Fruit fly (Drosophila melanogaster) whole organism, embryonic: Measurements from ENCODE around the gene wb.
A peak's percentile ranks its signal among the peaks of the same experiment; 100 is the strongest.

Source experiments
- Ada2b ChIP-seq: fragments of 200-800 bp; sonication (Bioruptor generic); IDR thresholded peaks from 2 replicates; pipeline ENCODE4 v1.3.6; 2022; ENCODE audit warnings: missing biosample characterization, missing genetic modification characterization
- Bdp1 ChIP-seq: fragments of 200-800 bp; sonication (Bioruptor generic); optimal IDR thresholded peaks from 3 replicates; lab custom pipeline; 2016; ENCODE audit warnings: missing biosample characterization, missing genetic modification characterization
- BtbVII ChIP-seq: fragments of 200-800 bp; sonication (Bioruptor generic); optimal IDR thresholded peaks from 3 replicates; lab custom pipeline; 2017; ENCODE audit warnings: missing biosample characterization, mild to moderate bottlenecking, missing genetic modification characterization
- CG10267 ChIP-seq: fragments of 200-800 bp; sonication (Bioruptor generic); optimal IDR thresholded peaks from 2 replicates; lab custom pipeline; 2018; ENCODE audit warnings: missing biosample characterization, mild to moderate bottlenecking, missing genetic modification characterization, moderate library complexity
- CG10565 ChIP-seq: fragments of 200-800 bp; sonication (Bioruptor generic); optimal IDR thresholded peaks from 3 replicates; lab custom pipeline; 2016; ENCODE audit warnings: missing biosample characterization, mild to moderate bottlenecking, missing genetic modification characterization
- CG11723 ChIP-seq: fragments of 200-800 bp; sonication (Bioruptor generic); optimal IDR thresholded peaks from 2 replicates; lab custom pipeline; 2017; ENCODE audit warnings: missing biosample characterization, mild to moderate bottlenecking, missing genetic modification characterization
- CG12071 ChIP-seq: fragments of 200-800 bp; sonication (Bioruptor generic); optimal IDR thresholded peaks from 3 replicates; lab custom pipeline; 2018; ENCODE audit warnings: missing biosample characterization, mild to moderate bottlenecking, missing genetic modification characterization
- CG12744 ChIP-seq: fragments of 200-800 bp; sonication (Bioruptor generic); optimal IDR thresholded peaks from 2 replicates; lab custom pipeline; 2016; ENCODE audit warnings: missing biosample characterization, missing genetic modification characterization
- CG17385 ChIP-seq: fragments of 200-800 bp; sonication (Bioruptor generic); optimal IDR thresholded peaks from 3 replicates; lab custom pipeline; 2018; ENCODE audit warnings: missing biosample characterization, mild to moderate bottlenecking, missing genetic modification characterization
- CG17802 ChIP-seq: fragments of 200-800 bp; sonication (Bioruptor generic); optimal IDR thresholded peaks from 2 replicates; lab custom pipeline; 2018; ENCODE audit warnings: missing biosample characterization, mild to moderate bottlenecking, missing genetic modification characterization, moderate library complexity
- CG1792 ChIP-seq: fragments of 200-800 bp; sonication (Bioruptor generic); optimal IDR thresholded peaks from 2 replicates; lab custom pipeline; 2016; ENCODE audit warnings: missing biosample characterization, missing genetic modification characterization
- CG18599 ChIP-seq: fragments of 200-800 bp; sonication (Bioruptor generic); optimal IDR thresholded peaks from 3 replicates; lab custom pipeline; 2017; ENCODE audit warnings: missing biosample characterization, missing genetic modification characterization, mild to moderate bottlenecking, moderate library complexity, missing genetic modification reagents
- CG2116 ChIP-seq: fragments of 200-800 bp; sonication (Bioruptor generic); optimal IDR thresholded peaks from 3 replicates; lab custom pipeline; 2018; ENCODE audit warnings: missing biosample characterization, mild to moderate bottlenecking, missing genetic modification characterization
- CG2120 ChIP-seq: fragments of 200-800 bp; sonication (Bioruptor generic); optimal IDR thresholded peaks from 3 replicates; lab custom pipeline; 2016; ENCODE audit warnings: missing biosample characterization, missing genetic modification characterization
- CG2678 ChIP-seq: fragments of 200-800 bp; sonication (Bioruptor generic); optimal IDR thresholded peaks from 3 replicates; lab custom pipeline; 2019; ENCODE audit warnings: missing biosample characterization, mild to moderate bottlenecking, missing genetic modification characterization, moderate library complexity
- CG31224 ChIP-seq: fragments of 200-800 bp; sonication (Bioruptor generic); IDR thresholded peaks from 2 replicates; pipeline ENCODE4 v1.3.6; 2022; ENCODE audit warnings: missing biosample characterization, missing genetic modification characterization
- CG31388 ChIP-seq: fragments of 200-800 bp; sonication (Bioruptor generic); optimal IDR thresholded peaks from 2 replicates; lab custom pipeline; 2016; ENCODE audit warnings: missing biosample characterization, missing genetic modification characterization
- CG32532 ChIP-seq: fragments of 200-800 bp; sonication (Bioruptor generic); IDR thresholded peaks from 2 replicates; pipeline ENCODE4 v1.3.6; 2022; ENCODE audit warnings: missing biosample characterization, missing genetic modification characterization
- CG3281 ChIP-seq: fragments of 200-800 bp; sonication (Bioruptor generic); optimal IDR thresholded peaks from 3 replicates; lab custom pipeline; 2017; ENCODE audit warnings: missing biosample characterization, mild to moderate bottlenecking, missing genetic modification characterization
- CG6683 ChIP-seq: fragments of 200-800 bp; sonication (Bioruptor generic); optimal IDR thresholded peaks from 2 replicates; lab custom pipeline; 2017; ENCODE audit warnings: missing biosample characterization, mild to moderate bottlenecking, missing genetic modification characterization, missing genetic modification reagents
- CG6689 ChIP-seq: fragments of 200-800 bp; sonication (Bioruptor generic); IDR thresholded peaks from 2 replicates; pipeline ENCODE4 v1.3.6; 2022; ENCODE audit warnings: missing biosample characterization, missing genetic modification characterization
- CG7745 ChIP-seq: fragments of 200-800 bp; sonication (Bioruptor generic); optimal IDR thresholded peaks from 2 replicates; lab custom pipeline; 2018; ENCODE audit warnings: missing biosample characterization, mild to moderate bottlenecking, missing genetic modification characterization, moderate library complexity
- CG8089 ChIP-seq: fragments of 200-800 bp; sonication (Bioruptor generic); optimal IDR thresholded peaks from 3 replicates; lab custom pipeline; 2016; ENCODE audit warnings: missing biosample characterization, missing genetic modification characterization
- CG8281 ChIP-seq: fragments of 200-800 bp; sonication (Bioruptor generic); optimal IDR thresholded peaks from 2 replicates; lab custom pipeline; 2018; ENCODE audit warnings: missing biosample characterization, mild to moderate bottlenecking, missing genetic modification characterization, moderate library complexity
- CG8388 ChIP-seq: fragments of 200-800 bp; sonication (Bioruptor generic); optimal IDR thresholded peaks from 2 replicates; lab custom pipeline; 2019; ENCODE audit warnings: missing biosample characterization, mild to moderate bottlenecking, missing genetic modification characterization, moderate library complexity
- Dref ChIP-seq: fragments of 200-800 bp; sonication (Bioruptor generic); IDR thresholded peaks from 2 replicates; pipeline ENCODE4 v1.3.6; 2022; ENCODE audit warnings: missing biosample characterization, missing genetic modification characterization
- Eip74EF ChIP-seq, 2 experiments: fragments of 200-800 bp in 1 of 2; fragments of >200 bp in 1 of 2; sonication (Bioruptor generic) in 1 of 2; optimal IDR thresholded peaks; 2 replicates each; lab custom pipeline; 2017 to 2019; ENCODE audit warnings: missing biosample characterization in 2 of 2, missing genetic modification characterization in 2 of 2, mild to moderate bottlenecking in 1 of 2, moderate library complexity in 1 of 2
- H2.0 ChIP-seq: fragments of 200-800 bp; sonication (Bioruptor generic); IDR thresholded peaks from 2 replicates; pipeline ENCODE4 v1.3.6; 2022; ENCODE audit warnings: missing biosample characterization, missing genetic modification characterization
- Hey ChIP-seq: fragments of 200-800 bp; sonication (Bioruptor generic); optimal IDR thresholded peaks from 3 replicates; lab custom pipeline; 2018; ENCODE audit warnings: missing biosample characterization, mild to moderate bottlenecking, missing genetic modification characterization
- Mad ChIP-seq: fragments of 200-800 bp; sonication (Bioruptor generic); optimal IDR thresholded peaks from 2 replicates; lab custom pipeline; 2016; ENCODE audit warnings: missing biosample characterization, missing genetic modification characterization
- Mes4 ChIP-seq: fragments of 200-800 bp; sonication (Bioruptor generic); optimal IDR thresholded peaks from 2 replicates; lab custom pipeline; 2016; ENCODE audit warnings: missing biosample characterization, missing genetic modification characterization
- Neu2 ChIP-seq: fragments of 200-800 bp; sonication (Bioruptor generic); optimal IDR thresholded peaks from 3 replicates; lab custom pipeline; 2016; ENCODE audit warnings: missing biosample characterization, missing genetic modification characterization, borderline replicate concordance
- Oli ChIP-seq: fragments of 200-800 bp; sonication (Bioruptor generic); optimal IDR thresholded peaks from 2 replicates; lab custom pipeline; 2018; ENCODE audit warnings: missing biosample characterization, mild to moderate bottlenecking, missing genetic modification characterization, moderate library complexity
- Sry-β ChIP-seq: fragments of 200-800 bp; sonication (Bioruptor generic); optimal IDR thresholded peaks from 2 replicates; lab custom pipeline; 2018; ENCODE audit warnings: missing biosample characterization, mild to moderate bottlenecking, missing genetic modification characterization, moderate library complexity
- Ssrp ChIP-seq: fragments of 200-800 bp; sonication (Bioruptor generic); optimal IDR thresholded peaks from 2 replicates; lab custom pipeline; 2018; ENCODE audit warnings: missing biosample characterization, mild to moderate bottlenecking, missing genetic modification characterization, moderate library complexity
- Vsx1 ChIP-seq: fragments of 200-800 bp; sonication (Bioruptor generic); optimal IDR thresholded peaks from 2 replicates; lab custom pipeline; 2017; ENCODE audit warnings: missing biosample characterization, mild to moderate bottlenecking, missing genetic modification characterization, missing genetic modification reagents
- Xbp1 ChIP-seq: fragments of 200-800 bp; sonication (Bioruptor generic); optimal IDR thresholded peaks from 3 replicates; lab custom pipeline; 2016; ENCODE audit warnings: missing biosample characterization, mild to moderate bottlenecking, missing genetic modification characterization
- ci ChIP-seq: fragments of 200-800 bp; sonication (Bioruptor generic); IDR thresholded peaks from 3 replicates; pipeline ENCODE4 v1.3.6; 2022; ENCODE audit warnings: missing biosample characterization, missing genetic modification characterization
- croc ChIP-seq: fragments of 200-800 bp; sonication (Bioruptor generic); conservative IDR thresholded peaks from 3 replicates; pipeline ENCODE4 v1.3.6; 2022; ENCODE audit warnings: missing biosample characterization, missing genetic modification characterization
- en ChIP-seq: fragments of 200-800 bp; sonication (Bioruptor generic); optimal IDR thresholded peaks from 2 replicates; lab custom pipeline; 2016; ENCODE audit warnings: missing biosample characterization, missing genetic modification characterization
- fd102C ChIP-seq: fragments of 200-800 bp; sonication (Bioruptor generic); optimal IDR thresholded peaks from 2 replicates; lab custom pipeline; 2018; ENCODE audit warnings: missing biosample characterization, mild to moderate bottlenecking, missing genetic modification characterization, moderate library complexity
- hth ChIP-seq: fragments of >200 bp; optimal IDR thresholded peaks from 2 replicates; lab custom pipeline; 2017; ENCODE audit warnings: inconsistent platforms
- luna ChIP-seq: fragments of 200-800 bp; sonication (Bioruptor generic); optimal IDR thresholded peaks from 2 replicates; lab custom pipeline; 2016; ENCODE audit warnings: missing biosample characterization, missing genetic modification characterization
- onecut ChIP-seq: fragments of 200-800 bp; sonication (Bioruptor generic); IDR thresholded peaks from 2 replicates; pipeline ENCODE4 v1.3.6; 2022; ENCODE audit warnings: missing biosample characterization, missing genetic modification characterization
- prd ChIP-seq, 3 experiments: fragments of >200 bp in 2 of 3; fragments of 200-800 bp in 1 of 3; sonication (Bioruptor generic) in 1 of 3; optimal IDR thresholded peaks in 2 of 3; IDR thresholded peaks in 1 of 3; 2 replicates in 2 of 3; 3 replicates in 1 of 3; pipeline versions ENCODE4 v1.3.6 to Lab custom; 2017 to 2022; ENCODE audit warnings: missing biosample characterization in 1 of 3, missing genetic modification characterization in 1 of 3
- seq ChIP-seq: fragments of 200-800 bp; sonication (Bioruptor generic); IDR thresholded peaks from 2 replicates; pipeline ENCODE4 v1.3.6; 2022; ENCODE audit warnings: missing biosample characterization, missing genetic modification characterization
- sisA ChIP-seq: fragments of 200-800 bp; sonication (Bioruptor generic); IDR thresholded peaks from 2 replicates; pipeline ENCODE4 v1.3.6; 2022; ENCODE audit warnings: missing biosample characterization, missing genetic modification characterization
- sna ChIP-seq: fragments of 200-800 bp; sonication (Bioruptor generic); IDR thresholded peaks from 2 replicates; pipeline ENCODE4 v1.3.6; 2022; ENCODE audit warnings: missing biosample characterization, missing genetic modification characterization; ENCODE audit not compliant: partially characterized antibody
- sug ChIP-seq: fragments of 200-800 bp; optimal IDR thresholded peaks from 2 replicates; lab custom pipeline; 2019; ENCODE audit warnings: missing biosample characterization, mild to moderate bottlenecking, missing genetic modification characterization, moderate library complexity
- zfh2 ChIP-seq: fragments of 200-800 bp; sonication (Bioruptor generic); optimal IDR thresholded peaks from 2 replicates; lab custom pipeline; 2016; ENCODE audit warnings: missing biosample characterization, missing genetic modification characterization

wb gene

dm6 chr2L:14245517-14245916 lies 17.3 kb upstream of the wb start (continued):
- TF ChIP-seq Ada2b (no peak), CG2678 (tag; lab: Kevin White, UChicago) (peak; percentile 32), Mes4 (no peak), CG2120 (GFP tag; lab: Kevin White, UChicago) (no peak), CG1792 (GFP tag; lab: Kevin White, UChicago) (no peak), Sry-β (no peak), CG3281 (no peak), CG6683 (GFP tag; lab: Kevin White, UChicago) (no peak), CG8089 (peak; percentile 5), CG17802 (no peak), CG10267 (tag; lab: Kevin White, UChicago) (peak; percentile 37), Eip74EF (GFP tag; optimal IDR thresholded peaks at IDR 0.05; lab: Kevin White, UChicago) (peak in 1 of 2 experiments; percentile 66), BtbVII (GFP tag; lab: Kevin White, UChicago) (no peak), Vsx1 (GFP tag; lab: Kevin White, UChicago) (peak; percentile 29), en (GFP tag; lab: Kevin White, UChicago) (no peak), Dref (GFP tag; lab: Robert Waterston, UW) (no peak), luna (GFP tag; lab: Kevin White, UChicago) (no peak), CG18599 (no peak), Hey (no peak), onecut (peak; percentile 53; the same call in 1 of the 2 replicates), CG8281 (tag; lab: Kevin White, UChicago) (peak; percentile 21), Ssrp (tag; lab: Kevin White, UChicago) (peak; percentile 64), CG31224 (GFP tag; lab: Robert Waterston, UW) (no peak), Xbp1 (GFP tag; lab: Kevin White, UChicago) (peak; percentile 53), sisA (GFP tag; lab: Robert Waterston, UW) (peak; percentile 70), hth (lab: Kevin White, UChicago) (no peak), Neu2 (GFP tag; lab: Kevin White, UChicago) (no peak), prd (optimal IDR thresholded peaks at IDR 0.05; lab: Kevin White, UChicago) (no peak), prd (GFP tag; IDR thresholded peaks at IDR 0.05; lab: Robert Waterston, UW) (peak; percentile 35; the same call in 2 of the 3 replicates), sna (GFP tag; lab: Robert Waterston, UW) (no peak), Bdp1 (no peak), CG10565 (no peak), CG12744 (no peak), seq (GFP tag; lab: Robert Waterston, UW) (no peak), ci (GFP tag; lab: Robert Waterston, UW) (peak; percentile 94), CG6689 (GFP tag; lab: Robert Waterston, UW) (peak; percentile 47), zfh2 (GFP tag; lab: Kevin White, UChicago) (no peak), CG2116 (GFP tag; lab: Kevin White, UChicago) (no peak), CG7745 (no peak), fd102C (GFP tag; lab: Kevin White, UChicago) (no peak), CG11723 (GFP tag; lab: Kevin White, UChicago) (peak; percentile 20), Mad (no peak), sug (tag; lab: Kevin White, UChicago) (no peak), CG32532 (GFP tag; lab: Robert Waterston, UW) (no peak; the same call in 1 of the 2 replicates), H2.0 (GFP tag; lab: Robert Waterston, UW) (0 out of 2 replicates have a peak, but pooled peaks have one; percentile 14), CG12071 (GFP tag; lab: Kevin White, UChicago) (peak; percentile 2), CG17385 (GFP tag; lab: Kevin White, UChicago) (peak; percentile 53), CG31388 (GFP tag; lab: Kevin White, UChicago) (no peak), Oli (tag; lab: Kevin White, UChicago) (peak; percentile 70), CG8388 (GFP tag; lab: Kevin White, UChicago) (peak; percentile 78), croc (peak; percentile 62; the same call in 2 of the 3 replicates)
